Fruit fly (Drosophila melanogaster) whole organism, larva: ENCODE data around the gene galectin.

Experiments used
- noc ChIP-seq: fragments of 200-800 bp; sonication (Bioruptor generic); optimal IDR thresholded peaks from 3 replicates; lab custom pipeline; 2019; ENCODE audit warnings: missing biosample characterization, mild to moderate bottlenecking, missing genetic modification characterization, moderate library complexity

Gene galectin

dm6 chr2L:107476-108436 lies 36.2 kb downstream of the galectin start:
- no peak for TF ChIP-seq noc (tag; lab: Kevin White, UChicago)

dm6 chr2L:109098-109799 lies 37.7 kb downstream of the galectin start:
- TF ChIP-seq noc (tag; lab: Kevin White, UChicago), result peak; percentile 24

- TF ChIP-seq noc (tag; lab: Kevin White, UChicago), result no peak
These were observed 38.5 kb downstream of the galectin start for dm6 chr2L:110046-110445.

dm6 chr2L:114429-114828 lies 42.9 kb downstream of the galectin start, which contains the start of gene ND-15:
Gene ND-15, plus strand, starts transcription at chr2L:114726.
- TF ChIP-seq noc (tag; lab: Kevin White, UChicago), result no peak

- TF ChIP-seq noc (tag; lab: Kevin White, UChicago), result no peak
These were observed 44.8 kb downstream of the galectin start, which contains the start of gene CG13694 for dm6 chr2L:116388-116787. Gene CG13694, minus strand, starts transcription at chr2L:116488.

- TF ChIP-seq noc (tag; lab: Kevin White, UChicago), result no peak
These were observed 46.2 kb downstream of the galectin start for dm6 chr2L:117750-118149.

dm6 chr2L:120492-121455 lies 49.2 kb downstream of the galectin start:
- peak; percentile 27 for TF ChIP-seq noc (tag; lab: Kevin White, UChicago)

- TF ChIP-seq noc (tag; lab: Kevin White, UChicago), result no peak
These were observed 49.9 kb downstream of the galectin start, which contains the start of gene CG4822 for dm6 chr2L:121456-121831. Gene CG4822, minus strand, starts transcription at chr2L:121754.

dm6 chr2L:122167-123006 lies 50.8 kb downstream of the galectin start:
- TF ChIP-seq noc (tag; lab: Kevin White, UChicago), result no peak

- no peak for TF ChIP-seq noc (tag; lab: Kevin White, UChicago)
These were observed 51.4 kb downstream of the galectin start for dm6 chr2L:123007-123327.
